Fruit fly (Drosophila melanogaster) Kc167 (cell line): ENCODE measurements around the gene CG9926.

Experiments used
- Myc ChIP-seq: fragments of >200 bp; optimal IDR thresholded peaks from 2 replicates; lab custom pipeline; 2017; ENCODE audit warnings: missing external identifiers
- h ChIP-seq: fragments of >200 bp; optimal IDR thresholded peaks from 3 replicates; lab custom pipeline; 2018; ENCODE audit warnings: missing external identifiers
- insv ChIP-seq: fragments of >200 bp; optimal IDR thresholded peaks from 3 replicates; lab custom pipeline; 2018; ENCODE audit warnings: missing external identifiers
- psq ChIP-seq: fragments of >200 bp; optimal IDR thresholded peaks from 2 replicates; lab custom pipeline; 2017; ENCODE audit warnings: missing external identifiers
- ttk ChIP-seq: sonication (Bioruptor generic); optimal IDR thresholded peaks from 2 replicates; lab custom pipeline; 2017; ENCODE audit warnings: missing external identifiers

DNA sequence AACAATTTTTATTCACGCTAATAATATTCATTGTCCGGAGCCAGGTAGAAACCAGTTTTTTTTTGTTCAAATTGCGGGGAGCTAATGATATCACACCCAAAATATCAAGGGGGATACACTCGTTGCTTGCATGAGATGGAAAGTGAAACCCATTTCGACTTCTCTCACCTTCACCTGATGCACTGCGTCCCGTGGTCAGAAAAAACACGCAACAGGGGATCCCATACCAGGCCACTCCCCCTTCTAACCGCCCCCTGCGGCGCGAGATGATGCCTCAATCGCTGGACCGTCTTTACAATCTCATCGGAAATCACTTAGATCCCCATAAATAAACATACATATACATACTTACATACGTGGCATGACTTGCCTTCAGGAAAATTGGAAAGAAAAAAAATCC, 37.4 kb downstream of the CG9926 start:
- TF ChIP-seq psq (no peak), h (no peak), ttk (lab: Kevin White, UChicago) (no peak), insv (lab: Kevin White, UChicago) (no peak), Myc (lab: Kevin White, UChicago) (no peak)
